Worm (Caenorhabditis elegans): ENCODE measurements around the gene W06H8.2.

DNA sequence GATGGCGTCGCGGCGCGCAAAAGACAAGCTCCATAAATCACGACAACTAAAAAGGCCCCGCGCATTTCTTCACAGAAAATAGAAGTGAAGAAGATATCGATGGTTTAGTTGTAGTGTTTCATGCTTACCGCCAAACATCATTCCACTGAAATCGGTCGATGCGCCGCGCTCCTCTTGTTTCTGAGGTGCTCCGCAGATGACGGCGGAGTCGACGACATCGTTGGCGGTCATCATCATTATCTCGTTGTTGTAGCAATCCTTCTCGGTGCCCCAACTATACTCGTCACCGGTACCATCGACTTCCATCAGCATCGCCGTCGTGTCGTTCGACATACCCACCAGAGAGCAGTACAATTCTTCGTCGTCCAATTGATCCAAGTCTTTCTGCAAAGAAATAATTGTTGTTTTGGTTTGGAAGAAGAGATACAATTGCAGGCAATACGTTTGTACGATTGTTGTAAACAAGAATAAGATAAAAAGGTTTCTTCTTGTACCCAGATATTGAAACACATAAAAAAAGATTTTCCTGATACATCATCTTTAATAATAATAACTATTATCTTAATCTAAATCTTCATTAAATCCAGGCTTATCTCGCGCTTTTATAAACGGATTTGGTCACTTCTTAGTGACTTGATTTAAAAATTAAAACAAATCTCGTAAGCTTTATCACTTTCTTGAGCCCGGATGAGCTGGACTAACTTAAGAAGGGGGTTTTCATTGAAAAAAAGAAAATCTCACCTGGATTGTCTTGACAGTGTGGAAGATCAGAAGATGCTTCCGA, 19.4 kb downstream of the W06H8.2 start:
- TF ChIP-seq unc-130 (GFP tag; optimal IDR thresholded peaks at IDR 0.05), result no peak
- no peak for TF ChIP-seq nhr-27 (tag; optimal IDR thresholded peaks at IDR 0.05)
- no peak for TF ChIP-seq unc-62 (GFP tag; optimal IDR thresholded peaks at IDR 0.05)
- TF ChIP-seq nfya-1 (tag; optimal IDR thresholded peaks at IDR 0.05; ENCODE audit: borderline replicate concordance, insufficient read depth), result no peak
- TF ChIP-seq xnd-1 (tag; optimal IDR thresholded peaks at IDR 0.05), result no peak
